Worm (Caenorhabditis elegans) whole organism, mixed stage, embryonic: ENCODE data around the gene H10D18.1.

Experiments used
- M03D4.4 ChIP-seq: sonication (generic microtip); optimal IDR thresholded peaks from 2 replicates; lab custom pipeline; 2017; ENCODE audit warnings: mild to moderate bottlenecking, missing genetic modification characterization, missing compliant biosample characterization
- bed-3 ChIP-seq: fragments of 200-800 bp; sonication (Bioruptor generic); optimal IDR thresholded peaks from 3 replicates; lab custom pipeline; 2018; ENCODE audit warnings: mild to moderate bottlenecking, missing genetic modification characterization, moderate library complexity, missing compliant biosample characterization
- blmp-1 ChIP-seq: fragments of 150-350 bp; optimal IDR thresholded peaks from 2 replicates; lab custom pipeline; 2014; ENCODE audit warnings: missing biosample characterization, missing genetic modification characterization
- ceh-39 ChIP-seq: fragments of 150-350 bp; optimal IDR thresholded peaks from 2 replicates; lab custom pipeline; 2014; ENCODE audit warnings: missing biosample characterization, missing genetic modification characterization
- ceh-43 ChIP-seq: fragments of 200-800 bp; sonication (Bioruptor generic); optimal IDR thresholded peaks from 2 replicates; lab custom pipeline; 2018; ENCODE audit warnings: mild to moderate bottlenecking, missing genetic modification characterization, moderate library complexity, missing compliant biosample characterization
- ces-1 ChIP-seq: fragments of 150-350 bp; optimal IDR thresholded peaks from 2 replicates; lab custom pipeline; 2014; ENCODE audit warnings: missing biosample characterization, missing genetic modification reagents, missing genetic modification characterization
- cnd-1 ChIP-seq: fragments of 200-800 bp; sonication (Bioruptor generic); optimal IDR thresholded peaks from 2 replicates; lab custom pipeline; 2018; ENCODE audit warnings: mild to moderate bottlenecking, missing genetic modification characterization, missing compliant biosample characterization
- drap-1 ChIP-seq: fragments of 200-800 bp; sonication (Bioruptor generic); optimal IDR thresholded peaks from 3 replicates; lab custom pipeline; 2018; ENCODE audit warnings: mild to moderate bottlenecking, missing genetic modification characterization, missing compliant biosample characterization
- elt-1 ChIP-seq: sonication (generic microtip); optimal IDR thresholded peaks from 2 replicates; lab custom pipeline; 2017; ENCODE audit warnings: missing genetic modification characterization, mild to moderate bottlenecking, missing compliant biosample characterization, antibody characterized with exemption, moderate library complexity, borderline replicate concordance; ENCODE audit not compliant: insufficient read depth
- elt-3 ChIP-seq: fragments of 150-350 bp; optimal IDR thresholded peaks from 2 replicates; lab custom pipeline; 2014; ENCODE audit warnings: missing biosample characterization, missing genetic modification characterization
- flh-1 ChIP-seq: fragments of 200-800 bp; sonication (Bioruptor generic); optimal IDR thresholded peaks from 2 replicates; lab custom pipeline; 2018; ENCODE audit warnings: mild to moderate bottlenecking, missing genetic modification characterization, moderate library complexity, missing compliant biosample characterization
- ham-2 ChIP-seq: fragments of 200-800 bp; sonication (Bioruptor generic); optimal IDR thresholded peaks from 2 replicates; lab custom pipeline; 2018; ENCODE audit warnings: mild to moderate bottlenecking, missing genetic modification characterization, missing compliant biosample characterization
- hlh-1 ChIP-seq: fragments of 150-350 bp; optimal IDR thresholded peaks from 2 replicates; lab custom pipeline; 2014; ENCODE audit warnings: missing biosample characterization, missing genetic modification reagents, missing genetic modification characterization
- lin-13 ChIP-seq: fragments of 150-350 bp; optimal IDR thresholded peaks from 2 replicates; lab custom pipeline; 2014; ENCODE audit warnings: missing biosample characterization, missing genetic modification characterization
- lin-32 ChIP-seq: fragments of 200-800 bp; sonication (Bioruptor generic); optimal IDR thresholded peaks from 2 replicates; lab custom pipeline; 2018; ENCODE audit warnings: mild to moderate bottlenecking, missing genetic modification characterization, missing compliant biosample characterization
- lsy-2 ChIP-seq: fragments of 150-350 bp; optimal IDR thresholded peaks from 2 replicates; lab custom pipeline; 2014; ENCODE audit warnings: missing biosample characterization, missing genetic modification characterization
- mab-5 ChIP-seq: fragments of 150-350 bp; optimal IDR thresholded peaks from 2 replicates; lab custom pipeline; 2014; ENCODE audit warnings: missing biosample characterization, missing genetic modification characterization
- mep-1 ChIP-seq: fragments of 150-350 bp; optimal IDR thresholded peaks from 2 replicates; lab custom pipeline; 2017; ENCODE audit warnings: missing biosample characterization, missing genetic modification reagents, missing genetic modification characterization, inconsistent platforms
- mls-2 ChIP-seq: sonication (generic microtip); optimal IDR thresholded peaks from 2 replicates; lab custom pipeline; 2016; ENCODE audit warnings: mild to moderate bottlenecking, missing genetic modification characterization, moderate library complexity, missing compliant biosample characterization
- nhr-12 ChIP-seq: fragments of 150-350 bp; optimal IDR thresholded peaks from 2 replicates; lab custom pipeline; 2014; ENCODE audit warnings: missing biosample characterization, missing genetic modification characterization
- nhr-2 ChIP-seq: fragments of 150-350 bp; optimal IDR thresholded peaks from 2 replicates; lab custom pipeline; 2014; ENCODE audit warnings: missing biosample characterization, missing genetic modification characterization
- nhr-237 ChIP-seq: fragments of 150-350 bp; optimal IDR thresholded peaks from 2 replicates; lab custom pipeline; 2014; ENCODE audit warnings: missing biosample characterization, missing genetic modification characterization
- nhr-28 ChIP-seq: fragments of 150-350 bp; optimal IDR thresholded peaks from 2 replicates; lab custom pipeline; 2014; ENCODE audit warnings: missing biosample characterization, missing genetic modification characterization
- nhr-76 ChIP-seq: sonication (generic microtip); optimal IDR thresholded peaks from 2 replicates; lab custom pipeline; 2017; ENCODE audit warnings: missing biosample characterization, missing genetic modification characterization
- snpc-4 ChIP-seq: fragments of 150-350 bp; optimal IDR thresholded peaks from 2 replicates; lab custom pipeline; 2014; ENCODE audit warnings: missing biosample characterization, missing genetic modification characterization
- sptf-1 ChIP-seq: sonication (generic microtip); optimal IDR thresholded peaks from 2 replicates; lab custom pipeline; 2017; ENCODE audit warnings: mild to moderate bottlenecking, missing genetic modification characterization, moderate library complexity, missing compliant biosample characterization
- unc-120 ChIP-seq: sonication (generic microtip); optimal IDR thresholded peaks from 2 replicates; lab custom pipeline; 2017; ENCODE audit warnings: missing genetic modification characterization, missing compliant biosample characterization; ENCODE audit not compliant: poor library complexity, severe bottlenecking
- unc-39 ChIP-seq: fragments of 150-350 bp; optimal IDR thresholded peaks from 2 replicates; lab custom pipeline; 2014; ENCODE audit warnings: missing biosample characterization, missing genetic modification characterization
- unc-62 ChIP-seq: fragments of 150-350 bp; optimal IDR thresholded peaks from 2 replicates; lab custom pipeline; 2014; ENCODE audit warnings: missing biosample characterization, missing genetic modification reagents, missing genetic modification characterization
- zip-8 ChIP-seq: fragments of 150-350 bp; optimal IDR thresholded peaks from 2 replicates; lab custom pipeline; 2014; ENCODE audit warnings: missing biosample characterization, missing genetic modification characterization
- ztf-11 ChIP-seq: fragments of 150-350 bp; optimal IDR thresholded peaks from 2 replicates; lab custom pipeline; 2014; ENCODE audit warnings: missing biosample characterization, missing genetic modification characterization

The H10D18.1 gene

DNA sequence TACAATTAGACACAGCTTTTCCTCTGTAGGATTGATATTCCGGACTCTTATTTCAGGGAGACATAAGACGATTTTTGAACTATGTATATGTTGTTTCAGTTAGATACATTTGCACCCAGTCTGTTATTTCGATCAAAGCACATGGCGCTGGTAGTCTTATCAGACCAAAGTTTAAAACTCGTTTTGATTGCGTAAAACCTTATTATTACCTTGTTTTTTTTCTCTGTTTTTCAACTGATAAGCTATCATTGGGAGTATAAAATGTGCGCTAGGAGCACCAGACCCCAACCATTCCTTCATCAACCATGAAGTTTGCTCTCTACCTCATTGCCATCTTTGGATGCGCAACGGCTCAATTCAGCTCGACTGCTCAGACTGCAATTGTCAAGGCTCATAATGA lies 2.7 kb upstream of the H10D18.1 start, which contains the start of gene scl-12:
scl-12 (plus strand) TSS at position 301 of the 400 bp plus-strand sequence.
- no peak for TF ChIP-seq sptf-1 (tag; lab: Kevin White, UChicago)
- TF ChIP-seq elt-1 (tag; lab: Kevin White, UChicago) = no peak
- no peak for TF ChIP-seq mab-5 (tag; lab: Kevin White, UChicago)
- TF ChIP-seq ceh-43 (GFP tag; lab: Kevin White, UChicago) = no peak
- TF ChIP-seq elt-3 = no peak
- no peak for TF ChIP-seq bed-3 (GFP tag; lab: Kevin White, UChicago)
- no peak for TF ChIP-seq hlh-1
- TF ChIP-seq mls-2 (tag; lab: Kevin White, UChicago) = no peak
- TF ChIP-seq ces-1 (GFP tag; lab: Kevin White, UChicago) = no peak
- no peak for TF ChIP-seq ceh-39 (tag; lab: Kevin White, UChicago)
- no peak for TF ChIP-seq M03D4.4 (tag; lab: Kevin White, UChicago)
- no peak for TF ChIP-seq nhr-2 (tag; lab: Kevin White, UChicago)
- no peak for TF ChIP-seq nhr-12 (tag; lab: Kevin White, UChicago)
- no peak for TF ChIP-seq nhr-28
- no peak for TF ChIP-seq unc-62 (GFP tag; lab: Kevin White, UChicago)
- no peak for TF ChIP-seq unc-39 (tag; lab: Kevin White, UChicago)
- no peak for TF ChIP-seq nhr-76 (tag; lab: Kevin White, UChicago)
- no peak for TF ChIP-seq flh-1 (GFP tag; lab: Kevin White, UChicago)
- TF ChIP-seq ham-2 (GFP tag; lab: Kevin White, UChicago) = no peak

- TF ChIP-seq blmp-1 (no peak), flh-1 (GFP tag; lab: Kevin White, UChicago) (no peak), lsy-2 (tag; lab: Kevin White, UChicago) (no peak), mab-5 (tag; lab: Kevin White, UChicago) (no peak), lin-13 (tag; lab: Kevin White, UChicago) (no peak), snpc-4 (tag; lab: Kevin White, UChicago) (no peak), drap-1 (GFP tag; lab: Kevin White, UChicago) (no peak), bed-3 (GFP tag; lab: Kevin White, UChicago) (no peak), lin-32 (GFP tag; lab: Kevin White, UChicago) (no peak), nhr-237 (tag; lab: Kevin White, UChicago) (no peak), elt-1 (tag; lab: Kevin White, UChicago) (no peak), unc-120 (tag; lab: Kevin White, UChicago) (no peak), elt-3 (no peak), nhr-76 (tag; lab: Kevin White, UChicago) (no peak), hlh-1 (no peak), mep-1 (tag; lab: Kevin White, UChicago) (no peak)
Measured at ce11 chrV:3814009-3814408, 1.0 kb upstream of the H10D18.1 start.

DNA sequence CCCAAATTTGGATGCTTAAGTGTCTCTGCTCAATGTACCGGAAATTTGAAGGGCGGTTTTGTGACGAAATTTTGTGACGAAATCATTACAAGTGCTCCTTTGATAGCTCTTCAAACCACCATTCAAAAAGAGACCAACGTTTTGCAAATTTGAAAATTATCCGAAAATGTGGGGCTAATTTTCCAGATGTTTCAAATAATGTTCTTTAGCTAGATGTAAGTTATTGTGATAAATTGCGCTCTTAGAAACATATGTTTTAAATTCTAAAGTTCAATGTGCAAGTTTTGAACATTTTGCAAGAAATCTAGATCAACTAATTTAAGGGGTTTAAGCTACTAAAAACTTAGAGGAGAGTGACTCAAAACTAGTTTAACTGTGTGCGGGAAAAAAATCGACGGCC lies 5.9 kb downstream of the H10D18.1 start:
- TF ChIP-seq unc-62 (GFP tag; lab: Kevin White, UChicago) (no peak), zip-8 (no peak), nhr-28 (no peak), nhr-237 (tag; lab: Kevin White, UChicago) (no peak), lin-13 (tag; lab: Kevin White, UChicago) (no peak), mep-1 (tag; lab: Kevin White, UChicago) (no peak), cnd-1 (tag; lab: Kevin White, UChicago) (no peak), unc-39 (tag; lab: Kevin White, UChicago) (no peak)
- TF ChIP-seq, all 35 proteins: peak for 0

ce11 chrV:3825190-3825589 lies 10.2 kb downstream of the H10D18.1 start:
- TF ChIP-seq unc-39 (tag; lab: Kevin White, UChicago) = no peak
- no peak for TF ChIP-seq blmp-1
- no peak for TF ChIP-seq nhr-12 (tag; lab: Kevin White, UChicago)
- TF ChIP-seq elt-1 (tag; lab: Kevin White, UChicago) = no peak
- TF ChIP-seq M03D4.4 (tag; lab: Kevin White, UChicago) = no peak
- TF ChIP-seq cnd-1 (tag; lab: Kevin White, UChicago) = no peak
- TF ChIP-seq lin-13 (tag; lab: Kevin White, UChicago) = no peak

ce11 chrV:3831616-3832015 lies 16.6 kb downstream of the H10D18.1 start, which contains the start of gene H10D18.5:
H10D18.5 (minus strand) TSS chrV:3831716.
- TF ChIP-seq nhr-12 (tag; lab: Kevin White, UChicago) (no peak), flh-1 (GFP tag; lab: Kevin White, UChicago) (no peak), blmp-1 (no peak), nhr-237 (tag; lab: Kevin White, UChicago) (no peak), ztf-11 (tag; lab: Kevin White, UChicago) (no peak), snpc-4 (tag; lab: Kevin White, UChicago) (no peak), bed-3 (GFP tag; lab: Kevin White, UChicago) (no peak), sptf-1 (tag; lab: Kevin White, UChicago) (no peak), cnd-1 (tag; lab: Kevin White, UChicago) (no peak), nhr-2 (tag; lab: Kevin White, UChicago) (no peak), elt-3 (no peak)
- TF ChIP-seq, all 35 proteins: peak for 0
